Worm (Caenorhabditis elegans) whole organism, L1 larva: Measurements from ENCODE around the gene epg-3.

Experiments
- C04F5.9 ChIP-seq: sonication (generic microtip); optimal IDR thresholded peaks from 2 replicates; lab custom pipeline; 2016; ENCODE audit warnings: missing genetic modification characterization, missing compliant biosample characterization
- C16A3.4 ChIP-seq: fragments of 150-350 bp; optimal IDR thresholded peaks from 2 replicates; lab custom pipeline; 2014; ENCODE audit warnings: missing biosample characterization, missing genetic modification characterization
- C34B4.2 ChIP-seq: sonication (generic microtip); optimal IDR thresholded peaks from 2 replicates; lab custom pipeline; 2017; ENCODE audit warnings: mild to moderate bottlenecking, missing genetic modification characterization, missing compliant biosample characterization
- F16B12.6 ChIP-seq: fragments of 150-350 bp; optimal IDR thresholded peaks from 2 replicates; lab custom pipeline; 2014; ENCODE audit warnings: missing biosample characterization, missing genetic modification characterization
- Y116A8C.19 ChIP-seq: sonication (generic microtip); optimal IDR thresholded peaks from 2 replicates; lab custom pipeline; 2016; ENCODE audit warnings: missing compliant biosample characterization, missing genetic modification characterization, borderline replicate concordance
- aha-1 ChIP-seq: fragments of 150-350 bp; optimal IDR thresholded peaks from 2 replicates; lab custom pipeline; 2014; ENCODE audit warnings: missing biosample characterization, missing genetic modification characterization
- alr-1 ChIP-seq: fragments of 200-800 bp; sonication (Bioruptor generic); optimal IDR thresholded peaks from 2 replicates; lab custom pipeline; 2018; ENCODE audit warnings: borderline replicate concordance, mild to moderate bottlenecking, missing genetic modification characterization, missing compliant biosample characterization
- ama-1 ChIP-seq: fragments of 150-350 bp; optimal IDR thresholded peaks from 2 replicates; lab custom pipeline; 2014
- blmp-1 ChIP-seq: fragments of 150-350 bp; optimal IDR thresholded peaks from 2 replicates; lab custom pipeline; 2014; ENCODE audit warnings: missing biosample characterization, missing genetic modification characterization
- ceh-63 ChIP-seq: fragments of 200-800 bp; sonication (Bioruptor generic); optimal IDR thresholded peaks from 2 replicates; lab custom pipeline; 2018; ENCODE audit warnings: mild to moderate bottlenecking, missing genetic modification characterization, missing compliant biosample characterization
- ceh-8 ChIP-seq: fragments of 200-800 bp; sonication (Bioruptor generic); optimal IDR thresholded peaks from 2 replicates; lab custom pipeline; 2018; ENCODE audit warnings: mild to moderate bottlenecking, missing genetic modification characterization, moderate library complexity, missing compliant biosample characterization
- ceh-82 ChIP-seq, 3 experiments: fragments of 150-350 bp in 1 of 3; sonication (generic microtip) in 2 of 3; optimal IDR thresholded peaks; 2 replicates each; lab custom pipeline; 2014 to 2017; ENCODE audit warnings: missing biosample characterization in 3 of 3, missing genetic modification characterization in 3 of 3
- ceh-88 ChIP-seq: fragments of 200-800 bp; sonication (Bioruptor generic); IDR thresholded peaks from 2 replicates; pipeline ENCODE4 v1.3.6; 2022; ENCODE audit warnings: missing genetic modification characterization, missing compliant biosample characterization
- ceh-90 ChIP-seq: sonication (generic microtip); optimal IDR thresholded peaks from 2 replicates; lab custom pipeline; 2016; ENCODE audit warnings: missing genetic modification characterization, missing compliant biosample characterization
- ces-1 ChIP-seq: fragments of 150-350 bp; optimal IDR thresholded peaks from 2 replicates; lab custom pipeline; 2014; ENCODE audit warnings: missing biosample characterization, missing genetic modification reagents, missing genetic modification characterization
- dpl-1 ChIP-seq, 3 experiments: fragments of 150-350 bp in 2 of 3; sonication (generic microtip) in 1 of 3; optimal IDR thresholded peaks; 2 replicates each; lab custom pipeline; 2014 to 2017; ENCODE audit warnings: missing biosample characterization in 3 of 3, missing genetic modification characterization in 3 of 3, missing genetic modification reagents in 3 of 3
- efl-1 ChIP-seq, 4 experiments: fragments of 150-350 bp; optimal IDR thresholded peaks in 3 of 4; peaks in 1 of 4; 1 replicate in 1 of 4; 2 replicates in 3 of 4; lab custom pipeline; 2014; ENCODE audit warnings: missing biosample characterization in 2 of 4, missing genetic modification characterization in 2 of 4, missing genetic modification reagents in 2 of 4
- efl-3 ChIP-seq: fragments of 200-800 bp; sonication (Bioruptor generic); optimal IDR thresholded peaks from 2 replicates; lab custom pipeline; 2018; ENCODE audit warnings: mild to moderate bottlenecking, missing genetic modification characterization, missing compliant biosample characterization
- egl-13 ChIP-seq: sonication (generic microtip); optimal IDR thresholded peaks from 2 replicates; lab custom pipeline; 2016; ENCODE audit warnings: missing genotype, missing genetic modification reagents, missing genetic modification characterization, missing compliant biosample characterization
- egl-27 ChIP-seq, 2 experiments: fragments of 150-350 bp in 1 of 2; sonication (generic microtip); optimal IDR thresholded peaks; 3 replicates each; lab custom pipeline; 2017 to 2018; ENCODE audit warnings: missing biosample characterization in 2 of 2, missing genetic modification characterization in 2 of 2, missing genetic modification reagents in 2 of 2
- elt-2 ChIP-seq: sonication (generic microtip); optimal IDR thresholded peaks from 2 replicates; lab custom pipeline; 2016; ENCODE audit warnings: missing genetic modification characterization, mild to moderate bottlenecking, inconsistent platforms, missing compliant biosample characterization, missing genetic modification reagents
- fkh-8 ChIP-seq: sonication (generic microtip); optimal IDR thresholded peaks from 2 replicates; lab custom pipeline; 2016; ENCODE audit warnings: mild to moderate bottlenecking, missing genetic modification characterization, missing compliant biosample characterization
- hlh-4 ChIP-seq: sonication (generic microtip); optimal IDR thresholded peaks from 2 replicates; lab custom pipeline; 2016; ENCODE audit warnings: mild to moderate bottlenecking, missing genetic modification characterization, missing compliant biosample characterization
- hpl-2 ChIP-seq: fragments of 150-350 bp; optimal IDR thresholded peaks from 2 replicates; lab custom pipeline; 2014; ENCODE audit warnings: missing biosample characterization, missing genetic modification reagents, missing genetic modification characterization
- irx-1 ChIP-seq: sonication (generic microtip); optimal IDR thresholded peaks from 2 replicates; lab custom pipeline; 2016; ENCODE audit warnings: missing genetic modification characterization, missing compliant biosample characterization
- isw-1 ChIP-seq: fragments of 200-800 bp; sonication (Bioruptor generic); IDR thresholded peaks from 2 replicates; pipeline ENCODE4 v1.3.6; 2022; ENCODE audit warnings: missing genetic modification characterization, missing compliant biosample characterization
- jun-1 ChIP-seq: fragments of 150-350 bp; optimal IDR thresholded peaks from 2 replicates; lab custom pipeline; 2014; ENCODE audit warnings: missing biosample characterization, missing genetic modification reagents, missing genetic modification characterization
- lin-13 ChIP-seq: fragments of 150-350 bp; optimal IDR thresholded peaks from 2 replicates; lab custom pipeline; 2014; ENCODE audit warnings: missing biosample characterization, missing genetic modification reagents, missing genetic modification characterization
- lin-14 ChIP-seq: fragments of 200-800 bp; sonication (Bioruptor generic); optimal IDR thresholded peaks from 2 replicates; lab custom pipeline; 2018; ENCODE audit warnings: mild to moderate bottlenecking, missing genetic modification characterization, moderate library complexity, missing compliant biosample characterization
- lin-15B ChIP-seq: fragments of 150-350 bp; sonication (generic microtip); optimal IDR thresholded peaks from 3 replicates; lab custom pipeline; 2014; ENCODE audit warnings: missing biosample characterization, missing genetic modification characterization
- lin-35 ChIP-seq, 2 experiments: fragments of 150-350 bp; optimal IDR thresholded peaks; 2 replicates each; lab custom pipeline; 2014; ENCODE audit warnings: missing biosample characterization in 2 of 2, missing genetic modification characterization in 2 of 2, missing genetic modification reagents in 2 of 2
- lin-39 ChIP-seq: fragments of 150-350 bp; optimal IDR thresholded peaks from 2 replicates; lab custom pipeline; 2014; ENCODE audit warnings: missing biosample characterization, missing genetic modification reagents, missing genetic modification characterization
- lir-3 ChIP-seq: sonication (generic microtip); optimal IDR thresholded peaks from 2 replicates; lab custom pipeline; 2016; ENCODE audit warnings: mild to moderate bottlenecking, missing genetic modification characterization, moderate library complexity, missing compliant biosample characterization; ENCODE audit not compliant: poor library complexity
- mef-2 ChIP-seq: fragments of 150-350 bp; optimal IDR thresholded peaks from 2 replicates; lab custom pipeline; 2014; ENCODE audit warnings: missing biosample characterization, missing genetic modification characterization
- nhr-12 ChIP-seq: sonication (generic microtip); optimal IDR thresholded peaks from 2 replicates; lab custom pipeline; 2017; ENCODE audit warnings: missing biosample characterization, missing genetic modification characterization
- nhr-20 ChIP-seq: sonication (generic microtip); optimal IDR thresholded peaks from 2 replicates; lab custom pipeline; 2016; ENCODE audit warnings: mild to moderate bottlenecking, missing genetic modification characterization, missing compliant biosample characterization
- nhr-28 ChIP-seq: fragments of 150-350 bp; optimal IDR thresholded peaks from 2 replicates; lab custom pipeline; 2014; ENCODE audit warnings: missing biosample characterization, missing genetic modification characterization
- nhr-47 ChIP-seq: sonication (generic microtip); optimal IDR thresholded peaks from 2 replicates; lab custom pipeline; 2016; ENCODE audit warnings: mild to moderate bottlenecking, missing genetic modification characterization, moderate library complexity, missing compliant biosample characterization
- nhr-71 ChIP-seq: sonication (generic microtip); optimal IDR thresholded peaks from 2 replicates; lab custom pipeline; 2016; ENCODE audit warnings: mild to moderate bottlenecking, missing genetic modification characterization, moderate library complexity, missing compliant biosample characterization
- nhr-90 ChIP-seq: sonication (generic microtip); optimal IDR thresholded peaks from 2 replicates; lab custom pipeline; 2016; ENCODE audit warnings: mild to moderate bottlenecking, missing genetic modification characterization, missing compliant biosample characterization; ENCODE audit not compliant: poor library complexity
- pag-3 ChIP-seq: sonication (generic microtip); optimal IDR thresholded peaks from 2 replicates; lab custom pipeline; 2017; ENCODE audit warnings: missing genetic modification characterization, mild to moderate bottlenecking, missing compliant biosample characterization, antibody characterized with exemption, borderline replicate concordance; ENCODE audit not compliant: insufficient read depth
- pax-3 ChIP-seq: fragments of 200-800 bp; sonication (Bioruptor generic); optimal IDR thresholded peaks from 2 replicates; lab custom pipeline; 2018; ENCODE audit warnings: mild to moderate bottlenecking, missing genetic modification characterization, moderate library complexity, missing compliant biosample characterization
- pqm-1 ChIP-seq: sonication (generic microtip); optimal IDR thresholded peaks from 3 replicates; lab custom pipeline; 2017; ENCODE audit warnings: missing biosample characterization, missing genetic modification characterization
- rnt-1 ChIP-seq: sonication (generic microtip); optimal IDR thresholded peaks from 2 replicates; lab custom pipeline; 2016; ENCODE audit warnings: mild to moderate bottlenecking, missing genetic modification characterization, moderate library complexity, missing compliant biosample characterization
- snpc-4 ChIP-seq: fragments of 150-350 bp; optimal IDR thresholded peaks from 2 replicates; lab custom pipeline; 2014; ENCODE audit warnings: missing biosample characterization, missing genetic modification characterization
- sox-4 ChIP-seq: sonication (generic microtip); optimal IDR thresholded peaks from 2 replicates; lab custom pipeline; 2016; ENCODE audit warnings: missing genetic modification characterization, missing compliant biosample characterization
- sptf-1 ChIP-seq: fragments of 150-350 bp; optimal IDR thresholded peaks from 2 replicates; lab custom pipeline; 2014; ENCODE audit warnings: missing biosample characterization, missing genetic modification characterization
- sup-37 ChIP-seq: fragments of 200-800 bp; sonication (Bioruptor generic); optimal IDR thresholded peaks from 2 replicates; lab custom pipeline; 2018; ENCODE audit warnings: mild to moderate bottlenecking, missing genetic modification characterization, missing compliant biosample characterization
- unc-130 ChIP-seq: fragments of 150-350 bp; optimal IDR thresholded peaks from 2 replicates; lab custom pipeline; 2017; ENCODE audit warnings: missing biosample characterization, missing genetic modification characterization, inconsistent platforms
- unc-62 ChIP-seq: fragments of 150-350 bp; optimal IDR thresholded peaks from 2 replicates; lab custom pipeline; 2014; ENCODE audit warnings: missing biosample characterization, missing genetic modification reagents, missing genetic modification characterization
- unc-86 ChIP-seq: sonication (generic microtip); optimal IDR thresholded peaks from 2 replicates; lab custom pipeline; 2016; ENCODE audit warnings: missing genetic modification characterization, missing compliant biosample characterization
- xbp-1 ChIP-seq: sonication (generic microtip); optimal IDR thresholded peaks from 2 replicates; lab custom pipeline; 2016; ENCODE audit warnings: missing genetic modification characterization, missing compliant biosample characterization
- ztf-4 ChIP-seq: fragments of 150-350 bp; optimal IDR thresholded peaks from 2 replicates; lab custom pipeline; 2014; ENCODE audit warnings: missing biosample characterization, missing genetic modification characterization

The epg-3 gene

DNA sequence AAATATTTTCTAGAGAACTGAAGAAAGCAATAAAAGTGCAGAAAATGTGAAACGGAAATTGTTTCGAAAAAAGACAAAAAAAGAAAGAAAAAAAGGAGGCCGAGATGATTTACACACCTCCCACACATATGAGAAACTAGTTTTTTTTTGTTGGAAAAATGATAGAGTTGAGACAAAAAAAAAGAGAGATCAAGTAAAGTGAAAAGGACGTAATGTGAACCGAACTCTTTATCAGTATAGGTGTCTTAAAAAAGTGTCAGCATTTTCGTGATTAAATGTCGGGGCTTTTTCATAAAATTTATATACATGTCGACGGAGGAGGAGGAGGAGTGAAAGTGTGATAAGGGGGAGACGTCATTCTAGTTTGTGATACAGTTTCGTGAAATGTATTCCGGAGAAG lies 24.8 kb downstream of the epg-3 start:
- no peak for TF ChIP-seq lin-39 (tag; lab: Kevin White, UChicago)
- TF ChIP-seq efl-1 (optimal IDR thresholded peaks at IDR 0.05; lab: Kevin White, UChicago): no peak
- TF ChIP-seq efl-1 (GFP tag; optimal IDR thresholded peaks at IDR 0.05 in 1 of 2; lab: Kevin White, UChicago): peak in 1 of 2 experiments; percentile 77
- TF ChIP-seq ztf-4: no peak
- TF ChIP-seq sup-37 (GFP tag; lab: Kevin White, UChicago): no peak
- no peak for TF ChIP-seq ces-1 (GFP tag; lab: Kevin White, UChicago)
- TF ChIP-seq aha-1 (tag; lab: Kevin White, UChicago): no peak
- TF ChIP-seq ceh-88: no peak
- TF ChIP-seq nhr-47: no peak
- peak in 1 of 2 experiments; percentile 0 for TF ChIP-seq lin-35 (GFP tag; optimal IDR thresholded peaks at IDR 0.05; lab: Kevin White, UChicago)
- no peak for TF ChIP-seq nhr-28 (tag; lab: Kevin White, UChicago)
- no peak for TF ChIP-seq irx-1
- no peak for TF ChIP-seq egl-27 (tag; optimal IDR thresholded peaks at IDR 0.05; lab: Kevin White, UChicago)
- no peak for TF ChIP-seq unc-62
- TF ChIP-seq isw-1: no peak
- TF ChIP-seq hlh-4 (tag; lab: Kevin White, UChicago): no peak
- no peak for TF ChIP-seq hpl-2
- TF ChIP-seq alr-1 (tag; lab: Kevin White, UChicago): no peak
- no peak for TF ChIP-seq ama-1 (lab: Kevin White, UChicago)
- no peak for TF ChIP-seq ceh-90
- no peak for TF ChIP-seq dpl-1 (GFP tag; optimal IDR thresholded peaks at IDR 0.05; lab: Kevin White, UChicago)
- no peak for TF ChIP-seq sox-4 (tag; lab: Kevin White, UChicago)
- TF ChIP-seq blmp-1: peak; percentile 21
- no peak for TF ChIP-seq Y116A8C.19 (tag; lab: Kevin White, UChicago)
- TF ChIP-seq lin-15B (tag; lab: Kevin White, UChicago): no peak
- TF ChIP-seq egl-13 (tag; lab: Kevin White, UChicago): no peak
- TF ChIP-seq nhr-90 (tag; lab: Kevin White, UChicago): peak; percentile 9
- no peak for TF ChIP-seq lin-13 (GFP tag; lab: Kevin White, UChicago)
- TF ChIP-seq rnt-1 (tag; lab: Kevin White, UChicago): no peak
- no peak for TF ChIP-seq C04F5.9 (tag; lab: Kevin White, UChicago)
- no peak for TF ChIP-seq xbp-1 (tag; lab: Kevin White, UChicago)
- no peak for TF ChIP-seq C16A3.4
- TF ChIP-seq unc-130: no peak
- no peak for TF ChIP-seq nhr-12
- no peak for TF ChIP-seq pag-3 (tag; lab: Kevin White, UChicago)
- no peak for TF ChIP-seq lir-3 (tag; lab: Kevin White, UChicago)
- no peak for TF ChIP-seq pax-3 (tag; lab: Kevin White, UChicago)
- no peak for TF ChIP-seq ceh-82 (tag; optimal IDR thresholded peaks at IDR 0.05; lab: Kevin White, UChicago)
- TF ChIP-seq sptf-1 (tag; lab: Kevin White, UChicago): no peak
- TF ChIP-seq fkh-8: no peak
- TF ChIP-seq lin-14 (GFP tag; lab: Kevin White, UChicago): no peak
- no peak for TF ChIP-seq jun-1 (tag; lab: Kevin White, UChicago)
- no peak for TF ChIP-seq nhr-20 (tag; lab: Kevin White, UChicago)
- TF ChIP-seq C34B4.2 (tag; lab: Kevin White, UChicago): no peak
- no peak for TF ChIP-seq unc-86 (tag; lab: Kevin White, UChicago)
- TF ChIP-seq ceh-8 (GFP tag; lab: Kevin White, UChicago): no peak
- no peak for TF ChIP-seq F16B12.6 (tag; lab: Kevin White, UChicago)
- no peak for TF ChIP-seq nhr-71 (tag; lab: Kevin White, UChicago)
- no peak for TF ChIP-seq mef-2
- no peak for TF ChIP-seq ceh-63 (GFP tag; lab: Kevin White, UChicago)
- peak; percentile 63 for TF ChIP-seq elt-2
- TF ChIP-seq snpc-4: no peak
- no peak for TF ChIP-seq efl-3 (GFP tag; lab: Kevin White, UChicago)
- no peak for TF ChIP-seq pqm-1 (tag; lab: Kevin White, UChicago)
